Worm (Caenorhabditis elegans) whole organism, L2 larva: ENCODE results near the gene K04C2.7.

ENCODE experiments used
- egl-27 ChIP-seq: sonication (generic microtip); optimal IDR thresholded peaks from 3 replicates; lab custom pipeline; 2017; ENCODE audit warnings: missing biosample characterization, missing genetic modification reagents, missing genetic modification characterization
- lsy-2 ChIP-seq, 2 experiments: fragments of 150-350 bp in 1 of 2; sonication (generic microtip) in 1 of 2; optimal IDR thresholded peaks; 2 replicates each; lab custom pipeline; 2014 to 2017; ENCODE audit warnings: missing biosample characterization in 2 of 2, missing genetic modification characterization in 2 of 2
- mbf-1 ChIP-seq: sonication (generic microtip); optimal IDR thresholded peaks from 2 replicates; lab custom pipeline; 2017; ENCODE audit warnings: missing biosample characterization, missing genetic modification characterization
- ztf-1 ChIP-seq: fragments of 200-800 bp; sonication (Bioruptor generic); conservative IDR thresholded peaks from 2 replicates; pipeline ENCODE4 v1.3.6; 2022; ENCODE audit warnings: missing genetic modification characterization, missing compliant biosample characterization

Gene K04C2.7

DNA sequence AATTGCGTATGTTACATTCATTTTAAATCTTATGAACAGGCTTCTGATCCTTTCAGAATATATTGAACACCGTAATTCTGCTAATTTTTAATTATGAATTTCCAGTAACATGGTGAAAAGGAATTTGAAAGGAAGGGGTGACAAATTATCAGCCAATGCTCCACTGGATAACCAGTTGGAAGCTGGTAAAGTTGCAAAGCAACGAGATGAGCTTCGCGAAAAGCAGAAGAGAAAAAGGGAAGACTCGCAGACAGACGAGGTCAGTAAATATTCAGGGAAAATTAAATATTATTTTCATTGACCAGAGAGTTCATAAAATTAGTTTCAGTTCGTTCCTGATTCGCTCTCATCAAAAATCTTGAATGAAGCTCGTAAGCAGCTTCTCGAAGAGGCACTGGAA lies 51.0 kb downstream of the K04C2.7 start, which contains the start of gene byn-1:
byn-1 (plus strand) TSS at position 106 of the 400 bp plus-strand sequence.
- no peak for TF ChIP-seq mbf-1 (tag; lab: Kevin White, UChicago)
- no peak for TF ChIP-seq ztf-1 (GFP tag; lab: Robert Waterston, UW)
- no peak for TF ChIP-seq lsy-2 (tag; optimal IDR thresholded peaks at IDR 0.05; lab: Kevin White, UChicago)
- no peak for TF ChIP-seq egl-27 (tag; lab: Kevin White, UChicago)
